Worm (Caenorhabditis elegans): Measurements from ENCODE around the gene C18A3.7.

- TF ChIP-seq lin-39 (tag; optimal IDR thresholded peaks at IDR 0.05), result no peak
- TF ChIP-seq mep-1 (tag; optimal IDR thresholded peaks at IDR 0.05), result no peak
- no peak for TF ChIP-seq zag-1 (tag; optimal IDR thresholded peaks at IDR 0.05)
- TF ChIP-seq lin-15B (tag; optimal IDR thresholded peaks at IDR 0.05), result no peak
- TF ChIP-seq nhr-237 (tag; optimal IDR thresholded peaks at IDR 0.05), result no peak
These were observed 4.6 kb upstream of the C18A3.7 start for ce11 chrII:5734883-5735282.
